Fruit fly (Drosophila melanogaster) whole organism, embryonic: ENCODE results near the gene CG5986.

Experiments used
- Ada2b ChIP-seq: fragments of 200-800 bp; sonication (Bioruptor generic); IDR thresholded peaks from 2 replicates; pipeline ENCODE4 v1.3.6; 2022; ENCODE audit warnings: missing biosample characterization, missing genetic modification characterization
- Aef1 ChIP-seq: fragments of 200-800 bp; sonication (Bioruptor generic); IDR thresholded peaks from 3 replicates; pipeline ENCODE4 v1.3.6; 2022; ENCODE audit warnings: missing biosample characterization, missing genetic modification characterization
- Antp ChIP-seq: fragments of 200-800 bp; sonication (Bioruptor generic); optimal IDR thresholded peaks from 3 replicates; lab custom pipeline; 2016; ENCODE audit warnings: missing biosample characterization, missing genetic modification characterization
- Atf3 ChIP-seq: fragments of 200-800 bp; sonication (Bioruptor generic); optimal IDR thresholded peaks from 3 replicates; lab custom pipeline; 2016; ENCODE audit warnings: missing biosample characterization, missing genetic modification characterization
- BtbVII ChIP-seq: fragments of 200-800 bp; sonication (Bioruptor generic); optimal IDR thresholded peaks from 3 replicates; lab custom pipeline; 2017; ENCODE audit warnings: missing biosample characterization, mild to moderate bottlenecking, missing genetic modification characterization
- CG12659 ChIP-seq: fragments of 200-800 bp; sonication (Bioruptor generic); optimal IDR thresholded peaks from 3 replicates; lab custom pipeline; 2017; ENCODE audit warnings: mild to moderate bottlenecking, missing biosample characterization, missing genetic modification reagents, missing genetic modification characterization
- CG14014 ChIP-seq: fragments of 200-800 bp; sonication (Bioruptor generic); IDR thresholded peaks from 2 replicates; pipeline ENCODE4 v1.3.6; 2022; ENCODE audit warnings: missing biosample characterization, missing genetic modification characterization
- CG14965 ChIP-seq: fragments of 200-800 bp; sonication (Bioruptor generic); optimal IDR thresholded peaks from 2 replicates; lab custom pipeline; 2016; ENCODE audit warnings: missing biosample characterization, missing genetic modification characterization, borderline replicate concordance
- CG16779 ChIP-seq: fragments of 200-800 bp; sonication (Bioruptor generic); IDR thresholded peaks from 2 replicates; pipeline ENCODE4 v1.3.6; 2022; ENCODE audit warnings: missing biosample characterization, missing genetic modification characterization
- CG17328 ChIP-seq: fragments of 200-800 bp; sonication (Bioruptor generic); IDR thresholded peaks from 2 replicates; pipeline ENCODE4 v1.3.6; 2022; ENCODE audit warnings: missing biosample characterization, missing genetic modification characterization
- CG17802 ChIP-seq: fragments of 200-800 bp; sonication (Bioruptor generic); optimal IDR thresholded peaks from 2 replicates; lab custom pipeline; 2018; ENCODE audit warnings: missing biosample characterization, mild to moderate bottlenecking, missing genetic modification characterization, moderate library complexity
- CG18262 ChIP-seq: fragments of 200-800 bp; optimal IDR thresholded peaks from 3 replicates; lab custom pipeline; 2019; ENCODE audit warnings: missing biosample characterization, mild to moderate bottlenecking, missing genetic modification characterization, moderate library complexity
- CG30020 ChIP-seq: fragments of 200-800 bp; optimal IDR thresholded peaks from 2 replicates; lab custom pipeline; 2019; ENCODE audit warnings: missing biosample characterization, mild to moderate bottlenecking, missing genetic modification characterization, moderate library complexity
- CG30403 ChIP-seq: fragments of 200-800 bp; sonication (Bioruptor generic); optimal IDR thresholded peaks from 3 replicates; lab custom pipeline; 2016; ENCODE audit warnings: missing biosample characterization, missing genetic modification characterization
- CG32767 ChIP-seq: fragments of 200-800 bp; sonication (Bioruptor generic); IDR thresholded peaks from 2 replicates; pipeline ENCODE4 v1.3.6; 2022; ENCODE audit warnings: missing biosample characterization, missing genetic modification characterization
- CG32772 ChIP-seq: fragments of 200-800 bp; sonication (Bioruptor generic); IDR thresholded peaks from 2 replicates; pipeline ENCODE4 v1.3.6; 2022; ENCODE audit warnings: missing biosample characterization, missing genetic modification characterization
- CG3281 ChIP-seq: fragments of 200-800 bp; sonication (Bioruptor generic); optimal IDR thresholded peaks from 3 replicates; lab custom pipeline; 2017; ENCODE audit warnings: missing biosample characterization, mild to moderate bottlenecking, missing genetic modification characterization
- CG8765 ChIP-seq: fragments of 200-800 bp; sonication (Bioruptor generic); IDR thresholded peaks from 2 replicates; pipeline ENCODE4 v1.3.6; 2022; ENCODE audit warnings: missing biosample characterization, missing genetic modification characterization
- CG9437 ChIP-seq: fragments of 200-800 bp; sonication (Bioruptor generic); optimal IDR thresholded peaks from 2 replicates; lab custom pipeline; 2018; ENCODE audit warnings: missing biosample characterization, mild to moderate bottlenecking, missing genetic modification characterization
- CG9727 ChIP-seq: fragments of 200-800 bp; sonication (Bioruptor generic); optimal IDR thresholded peaks from 3 replicates; lab custom pipeline; 2017; ENCODE audit warnings: missing biosample characterization, mild to moderate bottlenecking, missing genetic modification characterization
- CG9932 ChIP-seq: fragments of 200-800 bp; sonication (Bioruptor generic); IDR thresholded peaks from 2 replicates; pipeline ENCODE4 v1.3.6; 2022; ENCODE audit warnings: missing biosample characterization, missing genetic modification characterization
- CHES-1-like ChIP-seq: fragments of 200-800 bp; sonication (Bioruptor generic); optimal IDR thresholded peaks from 2 replicates; lab custom pipeline; 2016; ENCODE audit warnings: missing biosample characterization, missing genetic modification characterization
- CTCF ChIP-seq: fragments of 200-800 bp; sonication (Bioruptor generic); optimal IDR thresholded peaks from 2 replicates; lab custom pipeline; 2017; ENCODE audit warnings: missing biosample characterization, mild to moderate bottlenecking, missing genetic modification characterization, moderate library complexity
- Doc3 ChIP-seq: fragments of 200-800 bp; sonication (Bioruptor generic); IDR thresholded peaks from 3 replicates; pipeline ENCODE4 v1.3.6; 2022; ENCODE audit warnings: missing biosample characterization, missing genetic modification characterization; ENCODE audit not compliant: partially characterized antibody
- E2f1 ChIP-seq: fragments of 200-800 bp; sonication (Bioruptor generic); IDR thresholded peaks from 2 replicates; pipeline ENCODE4 v1.3.6; 2022; ENCODE audit warnings: missing biosample characterization, missing genetic modification characterization
- HLH4C ChIP-seq: fragments of 200-800 bp; sonication (Bioruptor generic); IDR thresholded peaks from 3 replicates; pipeline ENCODE4 v1.3.6; 2022; ENCODE audit warnings: missing biosample characterization, missing genetic modification characterization; ENCODE audit not compliant: partially characterized antibody
- NfI ChIP-seq: fragments of 200-800 bp; sonication (Bioruptor generic); optimal IDR thresholded peaks from 3 replicates; lab custom pipeline; 2018; ENCODE audit warnings: missing biosample characterization, mild to moderate bottlenecking, missing genetic modification characterization, moderate library complexity
- Ptx1 ChIP-seq: fragments of 200-800 bp; sonication (Bioruptor generic); IDR thresholded peaks from 2 replicates; pipeline ENCODE4 v1.3.6; 2022; ENCODE audit warnings: missing biosample characterization, missing genetic modification characterization
- Ravus ChIP-seq: fragments of 200-800 bp; sonication (Bioruptor generic); IDR thresholded peaks from 2 replicates; pipeline ENCODE4 v1.3.6; 2022; ENCODE audit warnings: missing biosample characterization, missing genetic modification characterization
- Sin3A ChIP-seq: fragments of >200 bp; optimal IDR thresholded peaks from 2 replicates; lab custom pipeline; 2018
- ab ChIP-seq: fragments of 200-800 bp; sonication (Bioruptor generic); optimal IDR thresholded peaks from 2 replicates; lab custom pipeline; 2016; ENCODE audit warnings: missing biosample characterization, missing genetic modification characterization
- aop ChIP-seq: fragments of 200-800 bp; sonication (Bioruptor generic); IDR thresholded peaks from 2 replicates; pipeline ENCODE4 v1.3.6; 2022; ENCODE audit warnings: missing biosample characterization, missing genetic modification characterization
- ara ChIP-seq: fragments of 200-800 bp; sonication (Bioruptor generic); IDR thresholded peaks from 2 replicates; pipeline ENCODE4 v1.3.6; 2022; ENCODE audit warnings: missing biosample characterization, missing genetic modification characterization
- cas ChIP-seq: fragments of 200-800 bp; sonication (Bioruptor generic); IDR thresholded peaks from 2 replicates; pipeline ENCODE4 v1.3.6; 2022; ENCODE audit warnings: missing biosample characterization, missing genetic modification characterization
- crp ChIP-seq, 2 experiments: fragments of 200-800 bp; sonication (Bioruptor generic); optimal IDR thresholded peaks; 2 replicates in 1 of 2; 3 replicates in 1 of 2; lab custom pipeline; 2017; ENCODE audit warnings: missing biosample characterization in 2 of 2, missing genetic modification characterization in 2 of 2, mild to moderate bottlenecking in 1 of 2, moderate library complexity in 1 of 2
- da ChIP-seq: fragments of 200-800 bp; sonication (Bioruptor generic); optimal IDR thresholded peaks from 2 replicates; lab custom pipeline; 2016; ENCODE audit warnings: missing biosample characterization, missing genetic modification characterization
- dan ChIP-seq: fragments of 200-800 bp; sonication (Bioruptor generic); IDR thresholded peaks from 2 replicates; pipeline ENCODE4 v1.3.6; 2022; ENCODE audit warnings: missing biosample characterization, missing genetic modification characterization
- emc ChIP-seq: fragments of 200-800 bp; sonication (Bioruptor generic); optimal IDR thresholded peaks from 2 replicates; lab custom pipeline; 2016; ENCODE audit warnings: missing biosample characterization, missing genetic modification characterization
- gce ChIP-seq: fragments of 200-800 bp; sonication (Bioruptor generic); IDR thresholded peaks from 3 replicates; pipeline ENCODE4 v1.3.6; 2022; ENCODE audit warnings: missing biosample characterization, missing genetic modification characterization
- gcm ChIP-seq: fragments of 200-800 bp; sonication (Bioruptor generic); optimal IDR thresholded peaks from 2 replicates; lab custom pipeline; 2019; ENCODE audit warnings: missing biosample characterization, mild to moderate bottlenecking, missing genetic modification characterization, moderate library complexity
- grn ChIP-seq: fragments of 200-800 bp; sonication (Bioruptor generic); optimal IDR thresholded peaks from 3 replicates; lab custom pipeline; 2017; ENCODE audit warnings: missing biosample characterization, missing genetic modification characterization
- insv ChIP-seq, 2 experiments: fragments of 200-800 bp; sonication (Bioruptor generic); optimal IDR thresholded peaks; 3 replicates each; lab custom pipeline; 2016 to 2018; ENCODE audit warnings: missing biosample characterization in 2 of 2, missing genetic modification characterization in 2 of 2
- kah ChIP-seq: fragments of 200-800 bp; sonication (Bioruptor generic); optimal IDR thresholded peaks from 2 replicates; lab custom pipeline; 2018; ENCODE audit warnings: missing biosample characterization, mild to moderate bottlenecking, missing genetic modification characterization
- lbe ChIP-seq: fragments of 200-800 bp; sonication (Bioruptor generic); optimal IDR thresholded peaks from 2 replicates; lab custom pipeline; 2016; ENCODE audit warnings: missing biosample characterization, mild to moderate bottlenecking, missing genetic modification characterization
- maf-S ChIP-seq: fragments of 200-800 bp; sonication (Bioruptor generic); optimal IDR thresholded peaks from 2 replicates; lab custom pipeline; 2016; ENCODE audit warnings: missing biosample characterization, missing genetic modification characterization
- pros ChIP-seq: fragments of 200-800 bp; sonication (Bioruptor generic); optimal IDR thresholded peaks from 3 replicates; lab custom pipeline; 2019; ENCODE audit warnings: missing biosample characterization, mild to moderate bottlenecking, missing genetic modification characterization, moderate library complexity
- rib ChIP-seq: fragments of 200-800 bp; sonication (Bioruptor generic); IDR thresholded peaks from 2 replicates; pipeline ENCODE4 v1.3.6; 2022; ENCODE audit warnings: missing biosample characterization, missing genetic modification characterization
- schlank ChIP-seq: fragments of 200-800 bp; sonication (Bioruptor generic); optimal IDR thresholded peaks from 2 replicates; lab custom pipeline; 2018; ENCODE audit warnings: missing biosample characterization, mild to moderate bottlenecking, missing genetic modification characterization
- scrt ChIP-seq: fragments of 200-800 bp; sonication (Bioruptor generic); optimal IDR thresholded peaks from 2 replicates; lab custom pipeline; 2018; ENCODE audit warnings: missing biosample characterization, mild to moderate bottlenecking, missing genetic modification characterization, moderate library complexity
- trem ChIP-seq: fragments of 200-800 bp; optimal IDR thresholded peaks from 3 replicates; lab custom pipeline; 2019; ENCODE audit warnings: missing biosample characterization, mild to moderate bottlenecking, missing genetic modification characterization, moderate library complexity
- usp ChIP-seq: fragments of >200 bp; optimal IDR thresholded peaks from 2 replicates; lab custom pipeline; 2017; ENCODE audit warnings: missing biosample characterization, missing genetic modification characterization
- z ChIP-seq: fragments of 200-800 bp; sonication (Bioruptor generic); IDR thresholded peaks from 3 replicates; pipeline ENCODE4 v1.3.6; 2022; ENCODE audit warnings: missing biosample characterization, missing genetic modification characterization

The CG5986 gene

dm6 chr3R:24025715-24026467 is 21.7 kb upstream of the CG5986 start (continued):
- TF ChIP-seq CG12659 (GFP tag; lab: Kevin White, UChicago) (peak; percentile 13), CG30020 (no peak), CG18262 (tag; lab: Kevin White, UChicago) (peak; percentile 52), CTCF (GFP tag; lab: Kevin White, UChicago) (no peak), aop (GFP tag; lab: Robert Waterston, UW) (no peak), pros (GFP tag; lab: Kevin White, UChicago) (no peak), trem (tag; lab: Kevin White, UChicago) (no peak), kah (GFP tag; lab: Kevin White, UChicago) (no peak), CHES-1-like (GFP tag; lab: Kevin White, UChicago) (no peak), lbe (GFP tag; lab: Kevin White, UChicago) (no peak), emc (no peak), scrt (GFP tag; lab: Kevin White, UChicago) (no peak), usp (GFP tag; lab: Kevin White, UChicago) (no peak), NfI (no peak), Ptx1 (GFP tag; lab: Robert Waterston, UW) (peak; percentile 46), schlank (tag; lab: Kevin White, UChicago) (no peak), CG9727 (no peak), CG8765 (GFP tag; lab: Robert Waterston, UW) (no peak), Atf3 (GFP tag; lab: Kevin White, UChicago) (peak; percentile 34), crp (GFP tag; optimal IDR thresholded peaks at IDR 0.05; lab: Kevin White, UChicago) (no peak), Ravus (no peak), gcm (GFP tag; lab: Kevin White, UChicago) (no peak), Ada2b (GFP tag; lab: Robert Waterston, UW) (peak; percentile 43; the same call in 1 of the 2 replicates), Antp (no peak), rib (GFP tag; lab: Robert Waterston, UW) (no peak), CG32767 (no peak), E2f1 (no peak), CG9437 (GFP tag; lab: Kevin White, UChicago) (peak; percentile 17), CG17328 (GFP tag; lab: Robert Waterston, UW) (no peak), insv (GFP tag; optimal IDR thresholded peaks at IDR 0.05; lab: Kevin White, UChicago) (no peak), da (GFP tag; lab: Kevin White, UChicago) (no peak), Sin3A (lab: Kevin White, UChicago) (no peak), grn (no peak), CG14014 (GFP tag; lab: Robert Waterston, UW) (peak; percentile 36; the same call in 1 of the 2 replicates), CG32772 (GFP tag; lab: Robert Waterston, UW) (peak; percentile 38; the same call in 1 of the 2 replicates), cas (no peak), ab (GFP tag; lab: Kevin White, UChicago) (no peak), z (GFP tag; lab: Robert Waterston, UW) (no peak), BtbVII (GFP tag; lab: Kevin White, UChicago) (no peak), ara (0 out of 2 replicates have a peak, but pooled peaks have one; percentile 27), CG17802 (no peak), CG14965 (GFP tag; lab: Kevin White, UChicago) (no peak), HLH4C (GFP tag; lab: Robert Waterston, UW) (no peak), Doc3 (GFP tag; lab: Robert Waterston, UW) (no peak), CG9932 (GFP tag; lab: Robert Waterston, UW) (no peak), Aef1 (no peak), CG16779 (no peak), maf-S (GFP tag; lab: Kevin White, UChicago) (no peak), CG30403 (peak; percentile 27), CG3281 (no peak), gce (no peak), dan (no peak)
